Worm (Caenorhabditis elegans): ENCODE measurements around the gene hot-3.

DNA sequence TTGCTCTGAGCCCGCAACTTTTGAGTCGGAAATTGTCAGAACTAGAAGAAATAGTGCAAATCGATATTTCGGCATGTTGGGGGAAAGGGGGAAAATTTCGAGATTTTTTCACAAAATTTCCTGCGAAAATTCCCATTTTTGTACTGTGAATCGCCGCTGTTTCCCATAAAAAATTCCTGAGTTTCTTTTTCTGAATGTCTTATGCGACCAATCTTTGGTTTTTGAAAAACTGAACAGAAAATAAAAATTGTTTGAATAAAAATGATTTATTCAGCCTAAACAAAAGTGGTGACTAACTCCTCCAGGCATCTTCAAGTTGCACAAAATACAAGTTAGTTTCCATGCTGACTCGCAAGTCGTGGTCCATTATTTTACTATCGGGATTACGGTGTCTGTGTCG is 34.4 kb upstream of the hot-3 start, which contains the start of gene W07G1.7:
- TF ChIP-seq nhr-237 (tag; optimal IDR thresholded peaks at IDR 0.05) (no peak), ztf-4 (tag; optimal IDR thresholded peaks at IDR 0.05) (no peak), nhr-11 (tag; optimal IDR thresholded peaks at IDR 0.05) (no peak), lin-39 (tag; optimal IDR thresholded peaks at IDR 0.05) (no peak), ama-1 (optimal IDR thresholded peaks at IDR 0.05) (no peak), F13H6.1 (tag; optimal IDR thresholded peaks at IDR 0.05) (no peak), skn-1 (tag; optimal IDR thresholded peaks at IDR 0.05) (no peak), unc-62 (GFP tag; optimal IDR thresholded peaks at IDR 0.05) (no peak), ceh-82 (tag; optimal IDR thresholded peaks at IDR 0.05) (no peak), nhr-6 (tag; optimal IDR thresholded peaks at IDR 0.05) (no peak), aly-2 (tag; optimal IDR thresholded peaks at IDR 0.05) (no peak)
